Worm (Caenorhabditis elegans) whole organism, L1 larva: ENCODE results near the gene dtmk-1.
A peak's percentile ranks its signal among the peaks of the same experiment; 100 is the strongest.

Experiments used
- F16B12.6 ChIP-seq: fragments of 150-350 bp; optimal IDR thresholded peaks from 2 replicates; lab custom pipeline; 2014; ENCODE audit warnings: missing biosample characterization, missing genetic modification characterization
- Y116A8C.19 ChIP-seq: sonication (generic microtip); optimal IDR thresholded peaks from 2 replicates; lab custom pipeline; 2016; ENCODE audit warnings: missing compliant biosample characterization, missing genetic modification characterization, borderline replicate concordance
- aha-1 ChIP-seq: fragments of 150-350 bp; optimal IDR thresholded peaks from 2 replicates; lab custom pipeline; 2014; ENCODE audit warnings: missing biosample characterization, missing genetic modification characterization
- aly-2 ChIP-seq: fragments of 150-350 bp; optimal IDR thresholded peaks from 2 replicates; lab custom pipeline; 2014; ENCODE audit warnings: missing biosample characterization, missing genetic modification characterization
- blmp-1 ChIP-seq: fragments of 150-350 bp; optimal IDR thresholded peaks from 2 replicates; lab custom pipeline; 2014; ENCODE audit warnings: missing biosample characterization, missing genetic modification characterization
- ceh-63 ChIP-seq: fragments of 200-800 bp; sonication (Bioruptor generic); optimal IDR thresholded peaks from 2 replicates; lab custom pipeline; 2018; ENCODE audit warnings: mild to moderate bottlenecking, missing genetic modification characterization, missing compliant biosample characterization
- ceh-8 ChIP-seq: fragments of 200-800 bp; sonication (Bioruptor generic); optimal IDR thresholded peaks from 2 replicates; lab custom pipeline; 2018; ENCODE audit warnings: mild to moderate bottlenecking, missing genetic modification characterization, moderate library complexity, missing compliant biosample characterization
- ceh-82 ChIP-seq, 3 experiments: fragments of 150-350 bp in 1 of 3; sonication (generic microtip) in 2 of 3; optimal IDR thresholded peaks; 2 replicates each; lab custom pipeline; 2014 to 2017; ENCODE audit warnings: missing biosample characterization in 3 of 3, missing genetic modification characterization in 3 of 3
- ceh-88 ChIP-seq: fragments of 200-800 bp; sonication (Bioruptor generic); IDR thresholded peaks from 2 replicates; pipeline ENCODE4 v1.3.6; 2022; ENCODE audit warnings: missing genetic modification characterization, missing compliant biosample characterization
- ceh-90 ChIP-seq: sonication (generic microtip); optimal IDR thresholded peaks from 2 replicates; lab custom pipeline; 2016; ENCODE audit warnings: missing genetic modification characterization, missing compliant biosample characterization
- efl-1 ChIP-seq, 4 experiments: fragments of 150-350 bp; optimal IDR thresholded peaks in 3 of 4; peaks in 1 of 4; 1 replicate in 1 of 4; 2 replicates in 3 of 4; lab custom pipeline; 2014; ENCODE audit warnings: missing biosample characterization in 2 of 4, missing genetic modification characterization in 2 of 4, missing genetic modification reagents in 2 of 4
- efl-3 ChIP-seq: fragments of 200-800 bp; sonication (Bioruptor generic); optimal IDR thresholded peaks from 2 replicates; lab custom pipeline; 2018; ENCODE audit warnings: mild to moderate bottlenecking, missing genetic modification characterization, missing compliant biosample characterization
- elt-3 ChIP-seq, 6 experiments: fragments of 150-350 bp in 1 of 6; sonication (generic microtip); optimal IDR thresholded peaks; 2 replicates each; lab custom pipeline; 2017 to 2018; ENCODE audit warnings: missing biosample characterization in 6 of 6, missing genetic modification characterization in 6 of 6, inconsistent platforms in 1 of 6
- fkh-10 ChIP-seq: sonication (generic microtip); optimal IDR thresholded peaks from 2 replicates; lab custom pipeline; 2017; ENCODE audit warnings: missing biosample characterization, missing genetic modification reagents, missing genetic modification characterization
- fkh-4 ChIP-seq: sonication (generic microtip); optimal IDR thresholded peaks from 2 replicates; lab custom pipeline; 2016; ENCODE audit warnings: missing compliant biosample characterization, missing genetic modification characterization, borderline replicate concordance
- fos-1 ChIP-seq: fragments of 150-350 bp; optimal IDR thresholded peaks from 2 replicates; lab custom pipeline; 2014; ENCODE audit warnings: missing biosample characterization, missing genetic modification characterization
- hlh-17 ChIP-seq: fragments of 200-800 bp; sonication (Bioruptor generic); optimal IDR thresholded peaks from 2 replicates; lab custom pipeline; 2018; ENCODE audit warnings: missing genetic modification characterization, mild to moderate bottlenecking, missing compliant biosample characterization, moderate library complexity, borderline replicate concordance
- hpl-2 ChIP-seq: fragments of 150-350 bp; optimal IDR thresholded peaks from 2 replicates; lab custom pipeline; 2014; ENCODE audit warnings: missing biosample characterization, missing genetic modification reagents, missing genetic modification characterization
- lin-13 ChIP-seq: fragments of 150-350 bp; optimal IDR thresholded peaks from 2 replicates; lab custom pipeline; 2014; ENCODE audit warnings: missing biosample characterization, missing genetic modification reagents, missing genetic modification characterization
- lin-14 ChIP-seq: fragments of 200-800 bp; sonication (Bioruptor generic); optimal IDR thresholded peaks from 2 replicates; lab custom pipeline; 2018; ENCODE audit warnings: mild to moderate bottlenecking, missing genetic modification characterization, moderate library complexity, missing compliant biosample characterization
- lin-15B ChIP-seq: fragments of 150-350 bp; sonication (generic microtip); optimal IDR thresholded peaks from 3 replicates; lab custom pipeline; 2014; ENCODE audit warnings: missing biosample characterization, missing genetic modification characterization
- lin-35 ChIP-seq, 2 experiments: fragments of 150-350 bp; optimal IDR thresholded peaks; 2 replicates each; lab custom pipeline; 2014; ENCODE audit warnings: missing biosample characterization in 2 of 2, missing genetic modification characterization in 2 of 2, missing genetic modification reagents in 2 of 2
- lin-39 ChIP-seq: fragments of 150-350 bp; optimal IDR thresholded peaks from 2 replicates; lab custom pipeline; 2014; ENCODE audit warnings: missing biosample characterization, missing genetic modification reagents, missing genetic modification characterization
- lir-3 ChIP-seq: sonication (generic microtip); optimal IDR thresholded peaks from 2 replicates; lab custom pipeline; 2016; ENCODE audit warnings: mild to moderate bottlenecking, missing genetic modification characterization, moderate library complexity, missing compliant biosample characterization; ENCODE audit not compliant: poor library complexity
- lsy-2 ChIP-seq, 2 experiments: fragments of 150-350 bp; optimal IDR thresholded peaks; 2 replicates each; lab custom pipeline; 2014; ENCODE audit warnings: missing biosample characterization in 2 of 2, missing genetic modification characterization in 2 of 2
- mdl-1 ChIP-seq, 2 experiments: fragments of 150-350 bp; optimal IDR thresholded peaks; 2 replicates each; lab custom pipeline; 2014 to 2017; ENCODE audit warnings: missing biosample characterization in 2 of 2, missing genetic modification characterization in 2 of 2, inconsistent platforms in 1 of 2
- mep-1 ChIP-seq: fragments of 150-350 bp; optimal IDR thresholded peaks from 2 replicates; lab custom pipeline; 2014; ENCODE audit warnings: missing biosample characterization, missing genetic modification characterization
- nhr-12 ChIP-seq: sonication (generic microtip); optimal IDR thresholded peaks from 2 replicates; lab custom pipeline; 2017; ENCODE audit warnings: missing biosample characterization, missing genetic modification characterization
- nhr-20 ChIP-seq: sonication (generic microtip); optimal IDR thresholded peaks from 2 replicates; lab custom pipeline; 2016; ENCODE audit warnings: mild to moderate bottlenecking, missing genetic modification characterization, missing compliant biosample characterization
- nhr-237 ChIP-seq: fragments of 150-350 bp; optimal IDR thresholded peaks from 2 replicates; lab custom pipeline; 2014; ENCODE audit warnings: missing biosample characterization, missing genetic modification characterization
- nhr-28 ChIP-seq: fragments of 150-350 bp; optimal IDR thresholded peaks from 2 replicates; lab custom pipeline; 2014; ENCODE audit warnings: missing biosample characterization, missing genetic modification characterization
- nhr-71 ChIP-seq: sonication (generic microtip); optimal IDR thresholded peaks from 2 replicates; lab custom pipeline; 2016; ENCODE audit warnings: mild to moderate bottlenecking, missing genetic modification characterization, moderate library complexity, missing compliant biosample characterization
- nhr-76 ChIP-seq: sonication (generic microtip); optimal IDR thresholded peaks from 2 replicates; lab custom pipeline; 2017; ENCODE audit warnings: missing biosample characterization, missing genetic modification characterization
- nhr-85 ChIP-seq: sonication (generic microtip); peaks from one replicate; lab custom pipeline; 2016; ENCODE audit warnings: missing genetic modification characterization, inconsistent platforms, missing compliant biosample characterization
- pag-3 ChIP-seq: sonication (generic microtip); optimal IDR thresholded peaks from 2 replicates; lab custom pipeline; 2017; ENCODE audit warnings: missing genetic modification characterization, mild to moderate bottlenecking, missing compliant biosample characterization, antibody characterized with exemption, borderline replicate concordance; ENCODE audit not compliant: insufficient read depth
- rnt-1 ChIP-seq: sonication (generic microtip); optimal IDR thresholded peaks from 2 replicates; lab custom pipeline; 2016; ENCODE audit warnings: mild to moderate bottlenecking, missing genetic modification characterization, moderate library complexity, missing compliant biosample characterization
- snu-23 ChIP-seq: sonication (generic microtip); optimal IDR thresholded peaks from 2 replicates; lab custom pipeline; 2016; ENCODE audit warnings: missing genetic modification characterization, missing compliant biosample characterization
- sox-4 ChIP-seq: sonication (generic microtip); optimal IDR thresholded peaks from 2 replicates; lab custom pipeline; 2016; ENCODE audit warnings: missing genetic modification characterization, missing compliant biosample characterization
- unc-130 ChIP-seq: fragments of 150-350 bp; optimal IDR thresholded peaks from 2 replicates; lab custom pipeline; 2017; ENCODE audit warnings: missing biosample characterization, missing genetic modification characterization, inconsistent platforms
- unc-30 ChIP-seq: sonication (generic microtip); optimal IDR thresholded peaks from 2 replicates; lab custom pipeline; 2017; ENCODE audit warnings: missing biosample characterization, missing genetic modification characterization
- unc-86 ChIP-seq: sonication (generic microtip); optimal IDR thresholded peaks from 2 replicates; lab custom pipeline; 2016; ENCODE audit warnings: missing genetic modification characterization, missing compliant biosample characterization
- xbp-1 ChIP-seq: sonication (generic microtip); optimal IDR thresholded peaks from 2 replicates; lab custom pipeline; 2016; ENCODE audit warnings: missing genetic modification characterization, missing compliant biosample characterization
- ztf-11 ChIP-seq, 2 experiments: sonication (generic microtip); optimal IDR thresholded peaks; 2 replicates each; lab custom pipeline; 2016 to 2017; ENCODE audit warnings: missing genetic modification characterization in 2 of 2, missing biosample characterization in 1 of 2, missing compliant biosample characterization in 1 of 2

Gene dtmk-1

DNA sequence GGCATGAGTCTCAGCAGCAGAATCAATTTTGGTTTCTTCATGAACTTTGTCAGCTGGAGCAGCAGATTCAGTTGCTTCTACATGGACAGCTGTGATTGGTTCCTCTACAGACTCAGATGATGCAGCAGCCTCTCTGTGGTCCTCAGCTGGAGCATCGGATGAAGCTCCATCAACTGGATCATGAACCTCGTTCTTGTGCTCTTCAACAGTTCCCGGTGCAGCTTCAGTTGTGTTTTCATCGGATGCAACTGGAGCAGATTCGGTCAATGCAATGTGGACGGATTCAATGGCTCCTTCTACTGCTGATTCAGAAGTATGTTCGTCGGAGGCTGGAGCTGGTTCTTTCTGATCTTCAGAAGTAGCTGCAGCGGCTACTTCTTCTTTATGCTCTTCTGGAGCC is 47.5 kb upstream of the dtmk-1 start:
- TF ChIP-seq ceh-8 (GFP tag; lab: Kevin White, UChicago) (no peak), efl-1 (optimal IDR thresholded peaks at IDR 0.05; lab: Kevin White, UChicago) (no peak), efl-1 (GFP tag; optimal IDR thresholded peaks at IDR 0.05 in 1 of 2; lab: Kevin White, UChicago) (peak in 1 of 2 experiments; percentile 92)

DNA sequence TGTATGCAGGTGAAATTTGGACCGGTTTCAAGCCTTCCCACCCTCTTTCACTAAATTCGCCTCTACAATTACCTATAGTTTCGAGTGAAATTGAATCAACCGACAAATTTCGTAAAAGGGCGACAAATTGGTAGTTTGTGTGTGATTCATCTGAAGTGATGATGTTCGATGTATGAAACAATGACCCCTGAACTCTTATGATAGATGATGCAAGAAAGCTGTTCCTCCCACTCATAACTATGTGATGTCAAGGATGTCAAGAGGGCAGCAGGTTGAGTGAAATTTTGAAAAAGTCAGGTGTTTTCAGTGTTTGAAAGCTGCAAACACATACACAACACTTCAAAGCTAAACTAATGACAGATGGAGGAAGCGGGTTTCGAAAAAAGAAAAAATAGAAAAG is 45.6 kb upstream of the dtmk-1 start:
- TF ChIP-seq lin-14 (GFP tag; lab: Kevin White, UChicago), result peak; percentile 55
- TF ChIP-seq ceh-90, result no peak
- no peak for TF ChIP-seq fkh-4 (tag; lab: Kevin White, UChicago)
- TF ChIP-seq Y116A8C.19 (tag; lab: Kevin White, UChicago), result no peak
- peak; percentile 44 for TF ChIP-seq unc-130 (tag; lab: Kevin White, UChicago)
- no peak for TF ChIP-seq xbp-1 (tag; lab: Kevin White, UChicago)
- no peak for TF ChIP-seq unc-86 (tag; lab: Kevin White, UChicago)
- peak; percentile 18 for TF ChIP-seq nhr-71 (tag; lab: Kevin White, UChicago)
- TF ChIP-seq efl-1 (optimal IDR thresholded peaks at IDR 0.05; lab: Kevin White, UChicago), result no peak
- TF ChIP-seq efl-1 (GFP tag; optimal IDR thresholded peaks at IDR 0.05 in 1 of 2; lab: Kevin White, UChicago), result peak in 1 of 2 experiments; percentile 88
- TF ChIP-seq rnt-1 (tag; lab: Kevin White, UChicago), result peak; percentile 27
- TF ChIP-seq blmp-1, result peak; percentile 13
- no peak for TF ChIP-seq ceh-88 (GFP tag; lab: Robert Waterston, UW)
- TF ChIP-seq fos-1 (tag; lab: Kevin White, UChicago), result no peak
- peak in 1 of 2 experiments; percentile 36 for TF ChIP-seq lsy-2 (tag; optimal IDR thresholded peaks at IDR 0.05; lab: Kevin White, UChicago)
- TF ChIP-seq aly-2 (tag; lab: Kevin White, UChicago), result no peak

DNA sequence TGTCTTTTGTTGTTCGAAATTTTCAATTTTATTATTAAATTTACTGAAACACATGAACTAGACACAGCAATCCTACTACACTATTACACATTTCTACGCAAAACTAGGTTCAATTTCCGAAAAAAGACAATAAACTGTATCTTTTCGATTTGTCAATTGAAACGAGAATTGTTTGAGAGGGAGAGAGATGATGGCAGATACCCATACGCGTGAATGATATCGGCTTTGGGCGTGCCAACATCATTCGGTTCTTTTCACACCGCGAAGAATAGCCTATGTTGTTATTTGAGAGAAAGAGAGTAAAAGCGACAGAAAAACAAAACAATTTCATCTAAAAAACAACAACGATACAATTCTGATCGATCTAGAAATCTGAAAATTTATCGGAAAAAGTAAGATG is 44.8 kb upstream of the dtmk-1 start:
- TF ChIP-seq lin-13 (no peak), lin-35 (GFP tag; optimal IDR thresholded peaks at IDR 0.05; lab: Kevin White, UChicago) (no peak), pag-3 (tag; lab: Kevin White, UChicago) (no peak), elt-3 (tag; optimal IDR thresholded peaks at IDR 0.05; lab: Kevin White, UChicago) (peak in 1 of 6 experiments; percentile 44), lin-14 (GFP tag; lab: Kevin White, UChicago) (peak; percentile 39), nhr-237 (no peak), unc-30 (no peak), hlh-17 (GFP tag; lab: Kevin White, UChicago) (no peak), rnt-1 (tag; lab: Kevin White, UChicago) (no peak), ztf-11 (tag; optimal IDR thresholded peaks at IDR 0.05; lab: Kevin White, UChicago) (no peak), nhr-76 (tag; lab: Kevin White, UChicago) (no peak), nhr-12 (tag; lab: Kevin White, UChicago) (no peak), mep-1 (tag; lab: Kevin White, UChicago) (no peak), aha-1 (no peak), nhr-20 (tag; lab: Kevin White, UChicago) (peak; percentile 26), fkh-10 (GFP tag; lab: Kevin White, UChicago) (no peak), snu-23 (GFP tag; lab: Kevin White, UChicago) (peak; percentile 4), lin-15B (tag; lab: Kevin White, UChicago) (no peak), hpl-2 (GFP tag; lab: Kevin White, UChicago) (no peak), ceh-82 (tag; optimal IDR thresholded peaks at IDR 0.05; lab: Kevin White, UChicago) (no peak), nhr-28 (tag; lab: Kevin White, UChicago) (no peak), nhr-85 (tag; lab: Kevin White, UChicago) (peak; percentile 3), sox-4 (no peak), efl-1 (optimal IDR thresholded peaks at IDR 0.05; lab: Kevin White, UChicago) (no peak), efl-1 (GFP tag; optimal IDR thresholded peaks at IDR 0.05 in 1 of 2; lab: Kevin White, UChicago) (peak in 1 of 2 experiments; percentile 81), efl-3 (GFP tag; lab: Kevin White, UChicago) (no peak), lin-39 (tag; lab: Kevin White, UChicago) (no peak), ceh-63 (GFP tag; lab: Kevin White, UChicago) (no peak), blmp-1 (peak; percentile 52), mdl-1 (tag; optimal IDR thresholded peaks at IDR 0.05; lab: Kevin White, UChicago) (no peak), lir-3 (tag; lab: Kevin White, UChicago) (no peak), F16B12.6 (tag; lab: Kevin White, UChicago) (no peak)
